Worm (Caenorhabditis elegans): ENCODE data around the gene Y47D7A.12.

ce11 chrV:4442749-4443381 lies 13.4 kb upstream of the Y47D7A.12 start, which contains the start of gene rft-1:
- TF ChIP-seq nhr-12 (tag; optimal IDR thresholded peaks at IDR 0.05) (no peak), R02D3.7 (tag; optimal IDR thresholded peaks at IDR 0.05) (no peak), fos-1 (tag; optimal IDR thresholded peaks at IDR 0.05) (no peak), pha-4 (tag; optimal IDR thresholded peaks at IDR 0.05) (no peak), nhr-25 (tag; optimal IDR thresholded peaks at IDR 0.05) (no peak), unc-39 (tag; optimal IDR thresholded peaks at IDR 0.05) (no peak), skn-1 (tag; optimal IDR thresholded peaks at IDR 0.05) (no peak), tbx-2 (tag; optimal IDR thresholded peaks at IDR 0.05) (no peak)

Data from whole organism, L3 larva.